Fruit fly (Drosophila melanogaster) whole organism, wandering third instar larva: Measurements from ENCODE around the gene poe.

ENCODE experiments used
- Abd-B ChIP-seq: fragments of >200 bp; optimal IDR thresholded peaks from 2 replicates; lab custom pipeline; 2017; ENCODE audit warnings: missing biosample characterization, missing genetic modification characterization
- CG9705 ChIP-seq: fragments of 200-800 bp; sonication (Bioruptor generic); optimal IDR thresholded peaks from 2 replicates; lab custom pipeline; 2018; ENCODE audit warnings: missing biosample characterization, mild to moderate bottlenecking, missing genetic modification characterization
- CrebA ChIP-seq: fragments of 200-800 bp; sonication (Bioruptor generic); optimal IDR thresholded peaks from 2 replicates; lab custom pipeline; 2016; ENCODE audit warnings: missing biosample characterization, mild to moderate bottlenecking, missing genetic modification characterization, borderline replicate concordance
- Dfd ChIP-seq: fragments of >200 bp; optimal IDR thresholded peaks from 2 replicates; lab custom pipeline; 2017; ENCODE audit warnings: missing biosample characterization, missing genetic modification characterization
- Dif ChIP-seq: fragments of 200-275, 200-300 bp; sonication (Bioruptor generic); optimal IDR thresholded peaks from 2 replicates; lab custom pipeline; 2018; ENCODE audit warnings: missing biosample characterization, missing genetic modification characterization; ENCODE audit not compliant: partially characterized antibody
- HLH106 ChIP-seq: fragments of 200-800 bp; optimal IDR thresholded peaks from 3 replicates; lab custom pipeline; 2019; ENCODE audit warnings: missing biosample characterization, mild to moderate bottlenecking, missing genetic modification characterization, moderate library complexity
- Hnf4 ChIP-seq: fragments of 200-800 bp; sonication (Bioruptor generic); optimal IDR thresholded peaks from 2 replicates; lab custom pipeline; 2016; ENCODE audit warnings: missing biosample characterization, mild to moderate bottlenecking, missing genetic modification characterization
- Hr78 ChIP-seq: fragments of >200 bp; optimal IDR thresholded peaks from 2 replicates; lab custom pipeline; 2017; ENCODE audit warnings: missing biosample characterization, missing genetic modification characterization
- Hr83 ChIP-seq: fragments of 200-300 bp; sonication (Bioruptor generic); optimal IDR thresholded peaks from 2 replicates; lab custom pipeline; 2016; ENCODE audit warnings: missing biosample characterization, mild to moderate bottlenecking, missing genetic modification characterization, moderate library complexity; ENCODE audit not compliant: poor library complexity, severe bottlenecking
- Jra ChIP-seq: sonication (Bioruptor generic); optimal IDR thresholded peaks from 2 replicates; lab custom pipeline; 2016; ENCODE audit warnings: missing biosample characterization, missing genetic modification characterization
- Myc ChIP-seq: fragments of >200 bp; optimal IDR thresholded peaks from 2 replicates; lab custom pipeline; 2017
- N ChIP-seq: fragments of >200 bp; optimal IDR thresholded peaks from 2 replicates; lab custom pipeline; 2018; ENCODE audit warnings: missing biosample characterization, missing external identifiers, missing genetic modification characterization
- OdsH ChIP-seq: fragments of 200-800 bp; sonication (Bioruptor generic); optimal IDR thresholded peaks from 2 replicates; lab custom pipeline; 2016; ENCODE audit warnings: missing biosample characterization, mild to moderate bottlenecking, missing genetic modification characterization
- Sp1 ChIP-seq: fragments of 200-800 bp; sonication (Bioruptor generic); optimal IDR thresholded peaks from 3 replicates; lab custom pipeline; 2019; ENCODE audit warnings: missing biosample characterization, mild to moderate bottlenecking, missing genetic modification characterization, moderate library complexity
- Vsx2 ChIP-seq: fragments of 200-300, 225-300 bp; sonication (Bioruptor generic); optimal IDR thresholded peaks from 2 replicates; lab custom pipeline; 2018; ENCODE audit warnings: missing biosample characterization, missing genetic modification characterization; ENCODE audit not compliant: partially characterized antibody
- br ChIP-seq: fragments of 200-800 bp; sonication (Bioruptor generic); optimal IDR thresholded peaks from 2 replicates; lab custom pipeline; 2016; ENCODE audit warnings: missing biosample characterization, missing genetic modification characterization
- brk ChIP-seq: fragments of 200-800 bp; sonication (Bioruptor generic); optimal IDR thresholded peaks from 2 replicates; lab custom pipeline; 2016; ENCODE audit warnings: missing biosample characterization, mild to moderate bottlenecking, missing genetic modification characterization
- dmrt93B ChIP-seq: fragments of 200-800 bp; sonication (Bioruptor generic); optimal IDR thresholded peaks from 2 replicates; lab custom pipeline; 2018; ENCODE audit warnings: missing biosample characterization, mild to moderate bottlenecking, missing genetic modification characterization
- dsf ChIP-seq: sonication (Bioruptor generic); optimal IDR thresholded peaks from 2 replicates; lab custom pipeline; 2016; ENCODE audit warnings: missing biosample characterization, missing genetic modification characterization, borderline replicate concordance
- ey ChIP-seq: fragments of 200-800 bp; sonication (Bioruptor generic); optimal IDR thresholded peaks from 2 replicates; lab custom pipeline; 2016; ENCODE audit warnings: missing biosample characterization, missing genetic modification characterization
- foxo ChIP-seq, 2 experiments: fragments of 200-800 bp; sonication (Bioruptor generic); optimal IDR thresholded peaks; 2 replicates in 1 of 2; 3 replicates in 1 of 2; lab custom pipeline; 2016 to 2017; ENCODE audit warnings: missing biosample characterization in 2 of 2, missing genetic modification characterization in 2 of 2
- jim ChIP-seq: fragments of 175-275, 200-325 bp; sonication (Bioruptor generic); optimal IDR thresholded peaks from 2 replicates; lab custom pipeline; 2016; ENCODE audit warnings: missing biosample characterization, mild to moderate bottlenecking, missing genetic modification characterization
- lola ChIP-seq: fragments of >200 bp; optimal IDR thresholded peaks from 2 replicates; lab custom pipeline; 2017; ENCODE audit warnings: missing biosample characterization, missing genetic modification characterization
- pan ChIP-seq: fragments of >200 bp; optimal IDR thresholded peaks from 2 replicates; lab custom pipeline; 2017
- psq ChIP-seq: fragments of 200-800 bp; sonication (Bioruptor generic); optimal IDR thresholded peaks from 3 replicates; lab custom pipeline; 2017; ENCODE audit warnings: missing biosample characterization, mild to moderate bottlenecking, missing genetic modification characterization, moderate library complexity
- rgr ChIP-seq: fragments of 200-800 bp; sonication (Bioruptor generic); optimal IDR thresholded peaks from 3 replicates; lab custom pipeline; 2016; ENCODE audit warnings: missing biosample characterization, mild to moderate bottlenecking, missing genetic modification characterization
- sage ChIP-seq: fragments of 200-800 bp; sonication (Bioruptor generic); optimal IDR thresholded peaks from 2 replicates; lab custom pipeline; 2016; ENCODE audit warnings: missing biosample characterization, mild to moderate bottlenecking, missing genetic modification characterization
- sv ChIP-seq: fragments of 200-800 bp; sonication (Bioruptor generic); optimal IDR thresholded peaks from 3 replicates; lab custom pipeline; 2016; ENCODE audit warnings: missing biosample characterization, missing genetic modification characterization
- usp ChIP-seq: fragments of >200 bp; optimal IDR thresholded peaks from 2 replicates; lab custom pipeline; 2017; ENCODE audit warnings: missing biosample characterization, missing genetic modification characterization
- woc ChIP-seq: sonication (Bioruptor generic); optimal IDR thresholded peaks from 2 replicates; lab custom pipeline; 2016; ENCODE audit warnings: missing biosample characterization, mild to moderate bottlenecking, missing genetic modification characterization

poe gene

DNA sequence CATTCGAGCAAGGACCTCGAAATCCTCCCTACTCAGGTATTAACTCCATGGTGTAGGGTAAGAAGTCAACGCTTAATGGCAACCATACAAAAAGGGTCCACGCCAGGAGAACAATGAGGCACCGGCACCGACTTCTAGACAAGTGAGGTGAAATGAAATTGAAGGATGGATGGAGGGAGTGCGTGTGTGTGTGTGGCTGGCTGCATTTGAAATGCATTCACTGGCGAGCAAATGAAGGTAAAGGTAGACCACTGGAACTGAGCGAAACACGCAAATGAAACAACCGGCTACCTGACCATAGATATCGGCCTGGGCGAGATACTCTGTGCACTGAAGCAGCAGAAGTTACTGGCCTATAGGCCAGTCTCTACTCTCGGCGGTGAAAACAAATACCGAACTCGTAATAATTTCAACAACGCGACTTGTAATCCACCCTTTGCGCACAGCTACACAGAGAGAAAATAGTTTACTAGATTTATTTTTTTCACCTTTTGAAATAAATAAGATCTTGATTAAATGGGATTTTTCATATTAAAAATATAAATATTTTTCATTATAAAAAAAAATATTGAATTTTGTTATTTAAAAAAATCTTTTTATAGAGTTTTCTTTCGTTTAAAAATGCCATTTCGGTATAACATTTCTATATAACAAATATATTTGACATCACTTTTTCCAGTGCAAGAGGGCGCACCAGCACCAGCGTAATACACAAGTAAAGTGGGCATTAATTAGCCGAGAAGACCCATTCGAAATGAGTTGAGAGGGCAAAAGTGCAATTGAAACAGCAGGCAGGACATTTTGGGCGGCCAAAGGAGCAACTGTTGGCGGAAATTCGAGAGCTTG lies 10.4 kb upstream of the poe start:
- TF ChIP-seq Jra (GFP tag; lab: Kevin White, UChicago) = no peak
- peak; percentile 82 for TF ChIP-seq rgr (GFP tag; lab: Kevin White, UChicago)
- TF ChIP-seq pan = no peak
- no peak for TF ChIP-seq Hr78 (GFP tag; lab: Kevin White, UChicago)
- TF ChIP-seq sv (GFP tag; lab: Kevin White, UChicago) = peak; percentile 23
- peak; percentile 60 for TF ChIP-seq Vsx2
- TF ChIP-seq foxo (GFP tag; optimal IDR thresholded peaks at IDR 0.05; lab: Kevin White, UChicago) = peak in 1 of 2 experiments; percentile 76
- peak; percentile 33 for TF ChIP-seq Hnf4 (GFP tag; lab: Kevin White, UChicago)
- peak; percentile 77 for TF ChIP-seq Sp1 (GFP tag; lab: Kevin White, UChicago)
- TF ChIP-seq Hr83 (GFP tag; lab: Kevin White, UChicago) = no peak
- peak; percentile 64 for TF ChIP-seq psq (GFP tag; lab: Kevin White, UChicago)
- TF ChIP-seq ey (GFP tag; lab: Kevin White, UChicago) = peak; percentile 1
- no peak for TF ChIP-seq jim
- TF ChIP-seq OdsH (GFP tag; lab: Kevin White, UChicago) = peak; percentile 71

DNA sequence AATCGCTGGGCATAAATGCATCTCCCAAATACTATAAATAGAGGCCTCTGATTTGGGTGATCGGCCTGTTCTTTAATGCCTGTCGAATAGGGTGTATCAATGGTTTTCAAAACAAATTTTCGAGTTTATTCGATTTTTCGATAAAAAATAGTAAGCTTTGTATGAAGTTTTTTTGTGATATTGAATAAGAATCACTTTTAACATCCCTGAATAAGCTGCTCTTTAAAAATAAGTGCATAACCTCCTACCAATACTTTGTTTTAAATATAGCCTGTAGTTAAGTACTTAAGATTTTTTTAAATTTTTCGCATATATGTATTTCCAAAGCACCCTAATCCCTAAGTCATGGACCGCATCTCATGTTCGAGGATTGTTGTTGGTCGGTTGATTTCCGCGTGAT lies 9.2 kb upstream of the poe start:
- TF ChIP-seq Dif (no peak), ey (GFP tag; lab: Kevin White, UChicago) (peak; percentile 5)
- TF ChIP-seq, all 38 proteins: peak for 1

DNA sequence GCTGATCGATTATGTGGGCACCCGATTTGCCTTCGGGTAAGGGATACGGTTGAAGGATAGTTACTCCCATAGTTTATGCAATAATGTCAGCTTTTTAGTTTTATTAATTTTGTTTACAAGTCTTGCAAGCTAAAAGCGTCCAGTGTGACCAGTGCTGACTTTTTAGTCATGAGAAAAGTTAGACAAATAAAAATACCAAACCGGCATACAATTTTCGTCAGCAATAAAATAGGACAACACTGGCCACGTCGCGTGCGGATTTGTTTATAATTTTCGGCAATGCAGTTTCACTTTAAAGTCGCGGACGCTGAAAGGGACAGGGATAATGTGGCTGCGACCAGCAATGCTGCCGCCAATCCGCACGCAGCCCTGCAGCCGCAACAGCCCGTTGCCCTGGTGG lies 1.3 kb upstream of the poe start, which contains the start of the genes MED20 and Trf:
Gene MED20, minus strand, starts transcription at position 157 of the 400 bp plus-strand sequence.
Gene Trf, plus strand, starts transcription at position 204 of the 400 bp plus-strand sequence.
- TF ChIP-seq OdsH (GFP tag; lab: Kevin White, UChicago) (no peak), usp (GFP tag; lab: Kevin White, UChicago) (no peak), dsf (GFP tag; lab: Kevin White, UChicago) (no peak), psq (GFP tag; lab: Kevin White, UChicago) (no peak), dmrt93B (no peak), Myc (no peak), lola (GFP tag; lab: Kevin White, UChicago) (no peak), Hr78 (GFP tag; lab: Kevin White, UChicago) (no peak), HLH106 (tag; lab: Kevin White, UChicago) (no peak), Abd-B (no peak), Dfd (GFP tag; lab: Kevin White, UChicago) (no peak), ey (GFP tag; lab: Kevin White, UChicago) (no peak), Sp1 (GFP tag; lab: Kevin White, UChicago) (no peak), woc (GFP tag; lab: Kevin White, UChicago) (no peak), sv (GFP tag; lab: Kevin White, UChicago) (no peak), br (GFP tag; lab: Kevin White, UChicago) (no peak), brk (GFP tag; lab: Kevin White, UChicago) (no peak)

DNA sequence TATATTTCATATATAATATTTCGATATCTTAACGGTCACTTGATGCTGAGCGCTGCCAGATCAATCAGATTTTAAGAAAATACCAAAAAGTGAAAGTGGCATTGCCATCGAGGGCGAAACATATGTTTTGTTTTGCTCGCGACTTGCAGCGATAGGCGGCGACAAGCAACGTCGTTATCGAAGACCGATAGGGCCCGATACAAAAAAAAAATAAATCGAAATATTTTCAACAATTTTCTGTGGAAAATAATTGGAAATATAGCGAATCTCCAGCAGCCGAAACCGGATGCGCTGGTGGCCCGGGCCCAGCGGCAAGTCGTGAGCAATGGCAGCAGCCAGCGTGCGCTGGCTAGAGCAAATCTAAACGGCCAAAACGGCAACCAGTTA lies 28.1 kb downstream of the poe start, which contains the start of gene Megf8:
Gene Megf8, plus strand, starts transcription at position 190 of the 387 bp plus-strand sequence.
- TF ChIP-seq sage (no peak), sv (GFP tag; lab: Kevin White, UChicago) (no peak), rgr (GFP tag; lab: Kevin White, UChicago) (no peak), ey (GFP tag; lab: Kevin White, UChicago) (no peak), OdsH (GFP tag; lab: Kevin White, UChicago) (no peak), foxo (GFP tag; optimal IDR thresholded peaks at IDR 0.05; lab: Kevin White, UChicago) (no peak), Hr78 (GFP tag; lab: Kevin White, UChicago) (no peak), Jra (GFP tag; lab: Kevin White, UChicago) (no peak), Dif (no peak), CrebA (GFP tag; lab: Kevin White, UChicago) (no peak), N (no peak), CG9705 (GFP tag; lab: Kevin White, UChicago) (no peak)
- TF ChIP-seq, all 38 proteins: peak for 0
